Fruit fly (Drosophila melanogaster) whole organism, embryonic: ENCODE results near the gene CG12608.

Source experiments
- Ada2b ChIP-seq: fragments of 200-800 bp; sonication (Bioruptor generic); IDR thresholded peaks from 2 replicates; pipeline ENCODE4 v1.3.6; 2022; ENCODE audit warnings: missing biosample characterization, missing genetic modification characterization
- Adf1 ChIP-seq: fragments of 200-800 bp; sonication (Bioruptor generic); IDR thresholded peaks from 2 replicates; pipeline ENCODE4 v1.3.6; 2022; ENCODE audit warnings: missing biosample characterization, missing genetic modification characterization
- Aef1 ChIP-seq: fragments of 200-800 bp; sonication (Bioruptor generic); IDR thresholded peaks from 3 replicates; pipeline ENCODE4 v1.3.6; 2022; ENCODE audit warnings: missing biosample characterization, missing genetic modification characterization
- CG11696 ChIP-seq: fragments of 200-800 bp; sonication (Bioruptor generic); IDR thresholded peaks from 2 replicates; pipeline ENCODE4 v1.3.6; 2022; ENCODE audit warnings: missing biosample characterization, missing genetic modification characterization
- CG12104 ChIP-seq: fragments of 200-800 bp; sonication (Bioruptor generic); optimal IDR thresholded peaks from 3 replicates; lab custom pipeline; 2016; ENCODE audit warnings: missing biosample characterization, missing genetic modification characterization
- CG12236 ChIP-seq: fragments of 200-800 bp; sonication (Bioruptor generic); optimal IDR thresholded peaks from 2 replicates; lab custom pipeline; 2016; ENCODE audit warnings: missing biosample characterization, missing genetic modification characterization
- CG13894 ChIP-seq: fragments of 200-800 bp; sonication (Bioruptor generic); optimal IDR thresholded peaks from 3 replicates; lab custom pipeline; 2018; ENCODE audit warnings: missing biosample characterization, mild to moderate bottlenecking, missing genetic modification characterization, moderate library complexity
- CG14710 ChIP-seq: fragments of 200-800 bp; sonication (Bioruptor generic); optimal IDR thresholded peaks from 3 replicates; lab custom pipeline; 2019; ENCODE audit warnings: missing biosample characterization, mild to moderate bottlenecking, missing genetic modification characterization, moderate library complexity
- CG15479 ChIP-seq: fragments of 200-800 bp; sonication (Bioruptor generic); optimal IDR thresholded peaks from 3 replicates; lab custom pipeline; 2019; ENCODE audit warnings: missing biosample characterization, mild to moderate bottlenecking, missing genetic modification characterization, moderate library complexity
- CG17361 ChIP-seq: fragments of 200-800 bp; sonication (Bioruptor generic); IDR thresholded peaks from 3 replicates; pipeline ENCODE4 v1.3.6; 2022; ENCODE audit warnings: missing biosample characterization, missing genetic modification characterization
- CG1832 ChIP-seq: fragments of 200-800 bp; sonication (Bioruptor generic); optimal IDR thresholded peaks from 2 replicates; lab custom pipeline; 2017; ENCODE audit warnings: missing biosample characterization, mild to moderate bottlenecking, missing genetic modification characterization, inconsistent platforms
- CG30020 ChIP-seq: fragments of 200-800 bp; optimal IDR thresholded peaks from 2 replicates; lab custom pipeline; 2019; ENCODE audit warnings: missing biosample characterization, mild to moderate bottlenecking, missing genetic modification characterization, moderate library complexity
- CG31224 ChIP-seq: fragments of 200-800 bp; sonication (Bioruptor generic); IDR thresholded peaks from 2 replicates; pipeline ENCODE4 v1.3.6; 2022; ENCODE audit warnings: missing biosample characterization, missing genetic modification characterization
- CG32532 ChIP-seq: fragments of 200-800 bp; sonication (Bioruptor generic); IDR thresholded peaks from 2 replicates; pipeline ENCODE4 v1.3.6; 2022; ENCODE audit warnings: missing biosample characterization, missing genetic modification characterization
- CG3838 ChIP-seq: fragments of 200-800 bp; sonication (Bioruptor generic); optimal IDR thresholded peaks from 3 replicates; lab custom pipeline; 2016; ENCODE audit warnings: missing biosample characterization, missing genetic modification characterization
- CG3847 ChIP-seq: fragments of 200-800 bp; sonication (Bioruptor generic); IDR thresholded peaks from 2 replicates; pipeline ENCODE4 v1.3.6; 2022; ENCODE audit warnings: missing biosample characterization, missing genetic modification characterization
- CG7839 ChIP-seq: fragments of 200-800 bp; sonication (Bioruptor generic); optimal IDR thresholded peaks from 3 replicates; lab custom pipeline; 2018; ENCODE audit warnings: missing biosample characterization, mild to moderate bottlenecking, missing genetic modification characterization, moderate library complexity
- CG9609 ChIP-seq: fragments of 200-800 bp; sonication (Bioruptor generic); optimal IDR thresholded peaks from 3 replicates; lab custom pipeline; 2016; ENCODE audit warnings: missing biosample characterization, missing genetic modification characterization
- CG9727 ChIP-seq: fragments of 200-800 bp; sonication (Bioruptor generic); optimal IDR thresholded peaks from 3 replicates; lab custom pipeline; 2017; ENCODE audit warnings: missing biosample characterization, mild to moderate bottlenecking, missing genetic modification characterization
- CG9797 ChIP-seq: fragments of 200-800 bp; sonication (Bioruptor generic); optimal IDR thresholded peaks from 3 replicates; lab custom pipeline; 2018; ENCODE audit warnings: missing biosample characterization, mild to moderate bottlenecking, missing genetic modification characterization
- CG9817 ChIP-seq: fragments of 200-800 bp; sonication (Bioruptor generic); optimal IDR thresholded peaks from 2 replicates; lab custom pipeline; 2018; ENCODE audit warnings: missing biosample characterization, mild to moderate bottlenecking, missing genetic modification characterization, moderate library complexity
- CG9932 ChIP-seq: fragments of 200-800 bp; sonication (Bioruptor generic); IDR thresholded peaks from 2 replicates; pipeline ENCODE4 v1.3.6; 2022; ENCODE audit warnings: missing biosample characterization, missing genetic modification characterization
- Chrac-16 ChIP-seq: fragments of 200-800 bp; sonication (Bioruptor generic); optimal IDR thresholded peaks from 3 replicates; lab custom pipeline; 2016; ENCODE audit warnings: missing biosample characterization, missing genetic modification characterization
- D19B ChIP-seq: fragments of 200-800 bp; sonication (Bioruptor generic); optimal IDR thresholded peaks from 2 replicates; lab custom pipeline; 2017; ENCODE audit warnings: missing biosample characterization, mild to moderate bottlenecking, missing genetic modification characterization
- Eip74EF ChIP-seq, 2 experiments: fragments of 200-800 bp in 1 of 2; fragments of >200 bp in 1 of 2; sonication (Bioruptor generic) in 1 of 2; optimal IDR thresholded peaks; 2 replicates each; lab custom pipeline; 2017 to 2019; ENCODE audit warnings: missing biosample characterization in 2 of 2, missing genetic modification characterization in 2 of 2, mild to moderate bottlenecking in 1 of 2, moderate library complexity in 1 of 2
- Ets97D ChIP-seq: fragments of 200-800 bp; sonication (Bioruptor generic); optimal IDR thresholded peaks from 3 replicates; lab custom pipeline; 2016; ENCODE audit warnings: missing biosample characterization, missing genetic modification characterization
- Fer3 ChIP-seq: fragments of 200-800 bp; sonication (Bioruptor generic); optimal IDR thresholded peaks from 2 replicates; lab custom pipeline; 2018; ENCODE audit warnings: missing biosample characterization, mild to moderate bottlenecking, missing genetic modification characterization, moderate library complexity
- Hmr ChIP-seq: fragments of 200-800 bp; sonication (Bioruptor generic); optimal IDR thresholded peaks from 3 replicates; lab custom pipeline; 2017; ENCODE audit warnings: mild to moderate bottlenecking, missing biosample characterization, missing genetic modification reagents, missing genetic modification characterization
- Hsf ChIP-seq: fragments of 200-800 bp; sonication (Bioruptor generic); optimal IDR thresholded peaks from 3 replicates; lab custom pipeline; 2016; ENCODE audit warnings: missing biosample characterization, missing genetic modification characterization
- Jarid2 ChIP-seq: fragments of 200-800 bp; sonication (Bioruptor generic); optimal IDR thresholded peaks from 3 replicates; lab custom pipeline; 2017; ENCODE audit warnings: mild to moderate bottlenecking, missing biosample characterization, missing genetic modification reagents, missing genetic modification characterization
- MBD-R2 ChIP-seq: fragments of 200-800 bp; sonication (Bioruptor generic); IDR thresholded peaks from 2 replicates; pipeline ENCODE4 v1.3.6; 2022; ENCODE audit warnings: missing biosample characterization, missing genetic modification characterization
- Nf-YB ChIP-seq: fragments of 200-800 bp; sonication (Bioruptor generic); optimal IDR thresholded peaks from 3 replicates; lab custom pipeline; 2019; ENCODE audit warnings: missing biosample characterization, mild to moderate bottlenecking, missing genetic modification characterization, moderate library complexity
- Pdp1 ChIP-seq, 2 experiments: fragments of 200-800 bp; sonication (Bioruptor generic); optimal IDR thresholded peaks; 3 replicates each; lab custom pipeline; 2016; ENCODE audit warnings: missing biosample characterization in 2 of 2, missing genetic modification characterization in 2 of 2, mild to moderate bottlenecking in 1 of 2, moderate library complexity in 1 of 2
- Six4 ChIP-seq: fragments of 200-800 bp; sonication (Bioruptor generic); optimal IDR thresholded peaks from 2 replicates; lab custom pipeline; 2016; ENCODE audit warnings: missing biosample characterization, missing genetic modification characterization
- Sry-δ ChIP-seq: fragments of 200-800 bp; sonication (Bioruptor generic); optimal IDR thresholded peaks from 2 replicates; lab custom pipeline; 2016; ENCODE audit warnings: missing biosample characterization, missing genetic modification characterization
- ash1 ChIP-seq: fragments of 200-800 bp; sonication (Bioruptor generic); optimal IDR thresholded peaks from 2 replicates; lab custom pipeline; 2018; ENCODE audit warnings: missing biosample characterization, mild to moderate bottlenecking, missing genetic modification characterization
- cg ChIP-seq: fragments of 200-800 bp; sonication (Bioruptor generic); optimal IDR thresholded peaks from 3 replicates; lab custom pipeline; 2019; ENCODE audit warnings: missing biosample characterization, mild to moderate bottlenecking, missing genetic modification characterization, moderate library complexity
- chinmo ChIP-seq: fragments of 200-800 bp; sonication (Bioruptor generic); IDR thresholded peaks from 4 replicates; pipeline ENCODE4 v1.3.6; 2022; ENCODE audit warnings: missing biosample characterization, missing genetic modification characterization; ENCODE audit not compliant: partially characterized antibody
- dmrt99B ChIP-seq: fragments of 200-800 bp; sonication (Bioruptor generic); optimal IDR thresholded peaks from 2 replicates; lab custom pipeline; 2018; ENCODE audit warnings: missing biosample characterization, mild to moderate bottlenecking, missing genetic modification characterization, moderate library complexity
- fd96Cb ChIP-seq: fragments of 200-800 bp; sonication (Bioruptor generic); optimal IDR thresholded peaks from 2 replicates; lab custom pipeline; 2018; ENCODE audit warnings: missing biosample characterization, mild to moderate bottlenecking, missing genetic modification characterization, moderate library complexity
- inv ChIP-seq: fragments of 200-800 bp; sonication (Bioruptor generic); IDR thresholded peaks from 2 replicates; pipeline ENCODE4 v1.3.6; 2022; ENCODE audit warnings: missing biosample characterization, missing genetic modification characterization; ENCODE audit not compliant: partially characterized antibody
- lilli ChIP-seq: fragments of 200-800 bp; sonication (Bioruptor generic); optimal IDR thresholded peaks from 3 replicates; lab custom pipeline; 2016; ENCODE audit warnings: missing biosample characterization, missing genetic modification characterization
- mam ChIP-seq: fragments of 200-800 bp; sonication (Bioruptor generic); optimal IDR thresholded peaks from 3 replicates; lab custom pipeline; 2016; ENCODE audit warnings: missing biosample characterization, missing genetic modification characterization
- nerfin-2 ChIP-seq: fragments of 200-800 bp; sonication (Bioruptor generic); IDR thresholded peaks from 2 replicates; pipeline ENCODE4 v1.3.6; 2022; ENCODE audit warnings: missing biosample characterization, missing genetic modification characterization; ENCODE audit not compliant: partially characterized antibody
- pho ChIP-seq: fragments of 200-800 bp; sonication (Bioruptor generic); optimal IDR thresholded peaks from 2 replicates; lab custom pipeline; 2016; ENCODE audit warnings: missing biosample characterization, missing genetic modification characterization
- row ChIP-seq: fragments of 200-800 bp; sonication (Bioruptor generic); IDR thresholded peaks from 3 replicates; pipeline ENCODE4 v1.3.6; 2022; ENCODE audit warnings: missing biosample characterization, missing genetic modification characterization
- so ChIP-seq: fragments of 200-800 bp; sonication (Bioruptor generic); IDR thresholded peaks from 3 replicates; pipeline ENCODE4 v1.3.6; 2022; ENCODE audit warnings: missing biosample characterization, missing genetic modification characterization
- wor ChIP-seq: fragments of 200-800 bp; sonication (Bioruptor generic); IDR thresholded peaks from 2 replicates; pipeline ENCODE4 v1.3.6; 2022; ENCODE audit warnings: missing biosample characterization, missing genetic modification characterization

The CG12608 gene

dm6 chrX:15296969-15297816 is 47.2 kb downstream of the CG12608 start, which contains the start of gene gce (continued):
- TF ChIP-seq CG30020 (tag; lab: Kevin White, UChicago), result no peak
- TF ChIP-seq CG7839 (tag; lab: Kevin White, UChicago), result peak; percentile 75
- no peak for TF ChIP-seq pho (GFP tag; lab: Kevin White, UChicago)
- TF ChIP-seq wor (GFP tag; lab: Robert Waterston, UW), result no peak
- no peak for TF ChIP-seq CG9797
- TF ChIP-seq CG32532 (GFP tag; lab: Robert Waterston, UW), result peak; percentile 36
- peak; percentile 5 for TF ChIP-seq Chrac-16 (GFP tag; lab: Kevin White, UChicago)
- peak; percentile 43 for TF ChIP-seq D19B
- TF ChIP-seq Hmr (GFP tag; lab: Kevin White, UChicago), result peak; percentile 62
- TF ChIP-seq Aef1 (GFP tag; lab: Robert Waterston, UW), result no peak
- TF ChIP-seq lilli (GFP tag; lab: Kevin White, UChicago), result peak; percentile 10
- peak; percentile 25 for TF ChIP-seq CG9817 (tag; lab: Kevin White, UChicago)
- TF ChIP-seq CG3838, result no peak
- 0 out of 2 replicates have a peak, but pooled peaks have one; percentile 10 for TF ChIP-seq CG3847 (GFP tag; lab: Robert Waterston, UW)
- peak; percentile 19 for TF ChIP-seq Jarid2 (GFP tag; lab: Kevin White, UChicago)
- TF ChIP-seq CG9932 (GFP tag; lab: Robert Waterston, UW), result peak; percentile 53
- peak; percentile 55; the same call in 2 of the 3 replicates for TF ChIP-seq row
- TF ChIP-seq CG1832, result peak; percentile 40
- TF ChIP-seq Fer3 (tag; lab: Kevin White, UChicago), result peak; percentile 45
- no peak for TF ChIP-seq cg (GFP tag; lab: Kevin White, UChicago)
- TF ChIP-seq CG31224, result no peak
- peak; percentile 88 for TF ChIP-seq CG17361 (GFP tag; lab: Robert Waterston, UW)
- peak; percentile 8; the same call in 1 of the 2 replicates for TF ChIP-seq Ada2b (GFP tag; lab: Robert Waterston, UW)
- TF ChIP-seq CG14710 (tag; lab: Kevin White, UChicago), result no peak
- no peak for TF ChIP-seq Sry-δ (GFP tag; lab: Kevin White, UChicago)
- TF ChIP-seq Adf1 (GFP tag; lab: Robert Waterston, UW), result no peak
- 0 out of 2 replicates have a peak, but pooled peaks have one; percentile 5 for TF ChIP-seq MBD-R2 (GFP tag; lab: Robert Waterston, UW)
- TF ChIP-seq Six4 (GFP tag; lab: Kevin White, UChicago), result no peak
- 0 out of 4 replicates have a peak, but pooled peaks have one; percentile 44 for TF ChIP-seq chinmo (GFP tag; lab: Robert Waterston, UW)
- no peak for TF ChIP-seq CG13894
- TF ChIP-seq CG12236 (GFP tag; lab: Kevin White, UChicago), result no peak
- TF ChIP-seq mam (GFP tag; lab: Kevin White, UChicago), result no peak
- no peak for TF ChIP-seq ash1 (GFP tag; lab: Kevin White, UChicago)
- peak; percentile 71 for TF ChIP-seq CG11696 (GFP tag; lab: Robert Waterston, UW)
- peak; percentile 68 for TF ChIP-seq CG9727 (GFP tag; lab: Kevin White, UChicago)
- peak; percentile 46 for TF ChIP-seq CG12104
- TF ChIP-seq Nf-YB (GFP tag; lab: Kevin White, UChicago), result peak; percentile 44
- peak; percentile 74 for TF ChIP-seq dmrt99B
- TF ChIP-seq Pdp1 (GFP tag; optimal IDR thresholded peaks at IDR 0.05; lab: Kevin White, UChicago), result peak in 1 of 2 experiments; percentile 52
- TF ChIP-seq so (GFP tag; lab: Robert Waterston, UW), result no peak
- no peak for TF ChIP-seq nerfin-2 (GFP tag; lab: Robert Waterston, UW)
- TF ChIP-seq CG9609 (GFP tag; lab: Kevin White, UChicago), result no peak
- no peak for TF ChIP-seq CG15479
- TF ChIP-seq Ets97D (GFP tag; lab: Kevin White, UChicago), result no peak
- peak; percentile 31 for TF ChIP-seq fd96Cb (tag; lab: Kevin White, UChicago)
- TF ChIP-seq Eip74EF (GFP tag; optimal IDR thresholded peaks at IDR 0.05; lab: Kevin White, UChicago), result peak in 1 of 2 experiments; percentile 67
- no peak for TF ChIP-seq inv (GFP tag; lab: Robert Waterston, UW)
- no peak for TF ChIP-seq Hsf (GFP tag; lab: Kevin White, UChicago)
